Fruit fly (Drosophila melanogaster): Measurements from ENCODE around the gene mthl7.
A peak's percentile ranks its signal among the peaks of the same experiment; 100 is the strongest.

DNA sequence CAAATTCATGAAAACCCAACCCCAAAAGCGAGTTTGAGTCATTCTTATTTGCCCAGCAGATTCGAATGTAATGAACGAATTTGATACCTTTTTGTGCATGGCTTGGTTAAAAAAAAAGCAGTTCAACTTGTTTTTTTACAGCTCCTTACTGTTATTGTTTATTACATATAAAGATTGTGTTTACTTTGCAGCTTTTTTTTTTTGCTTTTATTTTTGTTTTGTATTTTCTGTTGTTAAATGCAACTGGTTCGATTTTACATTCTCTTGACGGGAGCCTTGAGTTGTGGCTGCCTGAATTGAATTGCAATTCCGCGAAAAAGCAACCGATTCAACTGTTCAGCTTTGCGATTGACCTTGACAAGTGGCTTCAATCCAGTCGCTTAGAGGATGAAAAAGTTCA, 25.8 kb downstream of the mthl7 start:
- peak; percentile 62 for TF ChIP-seq nom (GFP tag; optimal IDR thresholded peaks at IDR 0.05)
- TF ChIP-seq B-H2 (GFP tag; optimal IDR thresholded peaks at IDR 0.05) = no peak
- no peak for TF ChIP-seq unpg (GFP tag; optimal IDR thresholded peaks at IDR 0.05)
- TF ChIP-seq emc (GFP tag; optimal IDR thresholded peaks at IDR 0.05) = no peak
- TF ChIP-seq Bgb (GFP tag; IDR thresholded peaks at IDR 0.05; ENCODE audit: partially characterized antibody) = no peak
- no peak for TF ChIP-seq lola (GFP tag; optimal IDR thresholded peaks at IDR 0.05)
- no peak for TF ChIP-seq CG4404 (GFP tag; IDR thresholded peaks at IDR 0.05)
- no peak for TF ChIP-seq usp (GFP tag; optimal IDR thresholded peaks at IDR 0.05)
- no peak for TF ChIP-seq ci (GFP tag; IDR thresholded peaks at IDR 0.05)
